Fruit fly (Drosophila melanogaster) whole organism: ENCODE results near the gene CG2061.
"Not testable (repeated sequence)": the region's sequence is repeated elsewhere in the genome, so short reads cannot be mapped to it uniquely, and the experiment has no call there.

Experiments used
- CG8478 ChIP-seq: fragments of >200 bp; optimal IDR thresholded peaks from 2 replicates; lab custom pipeline; 2018; ENCODE audit warnings: inconsistent platforms
- Dll ChIP-seq: fragments of >200 bp; optimal IDR thresholded peaks from 2 replicates; lab custom pipeline; 2017
- EcR ChIP-seq, 2 experiments: fragments of >200 bp; optimal IDR thresholded peaks; 2 replicates each; lab custom pipeline; 2017; ENCODE audit warnings: missing biosample characterization in 2 of 2, missing genetic modification characterization in 2 of 2, missing genetic modification reagents in 2 of 2
- pan ChIP-seq: fragments of >200 bp; optimal IDR thresholded peaks from 2 replicates; lab custom pipeline; 2017
- psq ChIP-seq: fragments of >200 bp; optimal IDR thresholded peaks from 2 replicates; lab custom pipeline; 2017
- usp ChIP-seq: fragments of >200 bp; optimal IDR thresholded peaks from 2 replicates; lab custom pipeline; 2017; ENCODE audit warnings: missing biosample characterization, missing genetic modification characterization, mixed read lengths

CG2061 gene

DNA sequence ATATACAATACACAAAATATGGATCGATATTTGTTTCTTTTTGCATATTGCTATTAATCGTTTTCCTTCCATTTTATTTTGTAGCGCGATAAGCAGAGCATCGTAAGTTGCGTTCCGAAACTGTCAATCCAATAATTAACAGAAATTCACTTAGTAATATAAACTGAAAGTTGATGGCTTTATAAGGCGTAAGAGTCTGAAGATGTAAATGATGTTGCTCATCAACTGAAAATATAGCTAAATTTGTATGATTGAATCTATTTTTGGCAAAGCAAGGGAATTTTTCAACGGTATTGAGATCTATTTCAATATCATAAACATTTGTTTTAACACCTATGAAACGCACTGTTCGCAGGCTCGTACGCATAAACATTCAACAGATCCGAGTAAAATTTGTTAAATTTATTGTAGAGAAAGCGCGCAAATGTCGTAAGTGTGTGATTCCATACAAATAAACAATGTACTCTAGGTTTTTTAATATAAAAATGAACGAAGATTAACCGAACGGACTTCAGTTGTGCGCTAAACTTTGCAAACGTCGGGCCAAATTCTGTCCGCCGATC, 3.4 kb upstream of the CG2061 start, which contains the start of gene Vago:
Gene Vago, plus strand, starts transcription at position 513 of the 563 bp plus-strand sequence.
- TF ChIP-seq usp (GFP tag; lab: Kevin White, UChicago) (no peak), EcR (GFP tag; optimal IDR thresholded peaks at IDR 0.05; lab: Kevin White, UChicago) (no peak), Dll (lab: Kevin White, UChicago) (no peak), psq (lab: Kevin White, UChicago) (no peak), pan (lab: Kevin White, UChicago) (no peak), CG8478 (no peak)

- TF ChIP-seq usp (GFP tag; lab: Kevin White, UChicago) (no peak), Dll (lab: Kevin White, UChicago) (no peak), pan (lab: Kevin White, UChicago) (no peak), EcR (GFP tag; optimal IDR thresholded peaks at IDR 0.05; lab: Kevin White, UChicago) (no peak), psq (lab: Kevin White, UChicago) (no peak), CG8478 (no peak)
Observed at dm6 chrX:11090161-11090560, 2.1 kb upstream of the CG2061 start, which contains the start of gene CG2076. Gene CG2076, plus strand, starts transcription at chrX:11090210.

dm6 chrX:11095276-11095675, 3.0 kb downstream of the CG2061 start:
- TF ChIP-seq pan (lab: Kevin White, UChicago) = no peak
- no peak for TF ChIP-seq psq (lab: Kevin White, UChicago)
- TF ChIP-seq EcR (GFP tag; optimal IDR thresholded peaks at IDR 0.05; lab: Kevin White, UChicago) = no peak
- TF ChIP-seq usp (GFP tag; lab: Kevin White, UChicago) = no peak
- TF ChIP-seq Dll (lab: Kevin White, UChicago) = no peak
- no peak for TF ChIP-seq CG8478

dm6 chrX:11095973-11096372, 3.7 kb downstream of the CG2061 start, which contains the start of gene CG42249:
Gene CG42249, plus strand, starts transcription at chrX:11096273.
- TF ChIP-seq psq (lab: Kevin White, UChicago); usp (GFP tag; lab: Kevin White, UChicago); EcR (GFP tag; optimal IDR thresholded peaks at IDR 0.05; lab: Kevin White, UChicago): not testable (repeated sequence)

dm6 chrX:11108148-11108844, 16.0 kb downstream of the CG2061 start, which contains the start of gene Hsp60A:
Gene Hsp60A, plus strand, starts transcription at chrX:11108482.
- TF ChIP-seq EcR (GFP tag; optimal IDR thresholded peaks at IDR 0.05; lab: Kevin White, UChicago) = no peak
- TF ChIP-seq Dll (lab: Kevin White, UChicago) = no peak
- no peak for TF ChIP-seq pan (lab: Kevin White, UChicago)
- no peak for TF ChIP-seq CG8478
- no peak for TF ChIP-seq usp (GFP tag; lab: Kevin White, UChicago)
- TF ChIP-seq psq (lab: Kevin White, UChicago) = no peak

- TF ChIP-seq EcR (GFP tag; optimal IDR thresholded peaks at IDR 0.05; lab: Kevin White, UChicago) (no peak), CG8478 (no peak), usp (GFP tag; lab: Kevin White, UChicago) (no peak), psq (lab: Kevin White, UChicago) (no peak), pan (lab: Kevin White, UChicago) (no peak), Dll (lab: Kevin White, UChicago) (no peak)
Observed at dm6 chrX:11108845-11109450, 16.7 kb downstream of the CG2061 start.

DNA sequence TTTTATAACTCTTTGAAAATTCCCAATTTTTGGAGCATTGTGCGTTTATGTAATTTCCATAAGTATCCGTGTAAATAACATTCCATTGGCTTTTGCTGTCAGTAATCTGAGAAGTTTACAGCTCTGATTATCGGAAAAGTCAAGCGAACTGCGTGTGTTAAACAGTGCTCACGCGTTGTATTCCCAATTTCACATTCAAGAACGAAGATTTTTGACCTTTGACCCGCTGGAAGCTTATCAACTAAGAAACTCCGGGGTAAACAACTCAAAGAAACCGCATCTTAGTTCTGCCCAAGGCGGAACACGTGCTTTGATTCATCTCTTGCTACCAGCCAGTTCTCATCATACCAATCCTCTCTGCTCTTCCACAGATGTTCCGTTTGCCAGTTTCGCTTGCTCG, 17.4 kb downstream of the CG2061 start:
- TF ChIP-seq Dll (lab: Kevin White, UChicago) (no peak), CG8478 (no peak), usp (GFP tag; lab: Kevin White, UChicago) (no peak), pan (lab: Kevin White, UChicago) (no peak), psq (lab: Kevin White, UChicago) (no peak), EcR (GFP tag; optimal IDR thresholded peaks at IDR 0.05; lab: Kevin White, UChicago) (no peak)

DNA sequence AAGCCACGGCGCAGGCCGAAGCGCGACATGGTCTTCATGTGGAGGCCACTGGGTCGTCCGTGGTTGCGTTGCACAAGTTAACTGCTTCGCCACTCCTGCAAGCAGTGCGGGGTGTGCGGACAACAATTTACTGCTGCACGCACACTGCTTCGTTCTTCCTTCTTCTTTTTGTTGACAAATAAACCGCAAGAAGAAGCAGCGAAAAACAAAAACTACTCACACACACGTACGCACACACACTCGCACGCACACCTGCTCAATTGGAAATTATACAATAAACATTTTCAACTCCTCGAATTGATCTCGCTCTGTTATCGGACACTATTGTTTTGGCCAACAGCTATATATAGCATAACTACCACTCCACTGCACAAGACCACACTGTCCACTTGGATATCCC, 31.3 kb downstream of the CG2061 start:
- TF ChIP-seq Dll (lab: Kevin White, UChicago) = no peak
- TF ChIP-seq psq (lab: Kevin White, UChicago) = no peak
- TF ChIP-seq EcR (GFP tag; optimal IDR thresholded peaks at IDR 0.05; lab: Kevin White, UChicago) = no peak
- TF ChIP-seq usp (GFP tag; lab: Kevin White, UChicago) = no peak
- TF ChIP-seq CG8478 = no peak
- no peak for TF ChIP-seq pan (lab: Kevin White, UChicago)

dm6 chrX:11124126-11124748, 31.9 kb downstream of the CG2061 start, which contains the start of gene CG11122:
Gene CG11122, minus strand, starts transcription at chrX:11124726.
- TF ChIP-seq CG8478 = no peak
- no peak for TF ChIP-seq usp (GFP tag; lab: Kevin White, UChicago)
- TF ChIP-seq EcR (GFP tag; optimal IDR thresholded peaks at IDR 0.05; lab: Kevin White, UChicago) = no peak
- no peak for TF ChIP-seq Dll (lab: Kevin White, UChicago)
- no peak for TF ChIP-seq psq (lab: Kevin White, UChicago)
- TF ChIP-seq pan (lab: Kevin White, UChicago) = no peak

- TF ChIP-seq pan (lab: Kevin White, UChicago) = no peak
Observed at dm6 chrX:11124749-11125508, 32.6 kb downstream of the CG2061 start, which contains the start of gene Rpt3. Gene Rpt3, plus strand, starts transcription at chrX:11125101.
